Fruit fly (Drosophila melanogaster) S2 (cell line): ENCODE measurements around the gene CG7966.

ENCODE experiments used
- CG8478 ChIP-seq: fragments of >200 bp; optimal IDR thresholded peaks from 2 replicates; lab custom pipeline; 2018
- CTCF ChIP-seq, 2 experiments: fragments of >200 bp; optimal IDR thresholded peaks; 2 replicates each; lab custom pipeline; 2018

DNA sequence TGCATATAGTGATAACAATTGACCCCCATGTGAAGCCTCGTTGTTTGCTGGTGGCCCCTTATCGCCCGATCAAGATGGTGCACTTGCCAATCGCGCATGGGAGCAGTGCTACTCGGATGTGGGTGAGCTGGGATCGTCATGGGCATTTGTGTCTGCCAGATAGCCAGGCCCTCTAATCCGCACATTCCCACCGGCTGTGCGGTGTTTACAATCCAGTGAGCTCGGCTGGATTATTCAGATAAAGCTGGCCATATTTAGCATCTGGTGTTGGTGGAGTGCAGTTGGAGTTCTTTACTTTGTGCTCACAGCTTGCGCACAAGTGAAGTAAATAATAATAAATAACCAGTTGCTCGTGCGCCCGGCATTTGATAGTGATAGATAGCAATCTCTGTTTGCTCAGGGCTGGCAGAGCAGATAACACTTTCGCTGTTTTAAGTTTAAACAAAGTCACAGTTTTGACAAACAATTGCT, 18.2 kb downstream of the CG7966 start:
- TF ChIP-seq CG8478 (no peak), CTCF (optimal IDR thresholded peaks at IDR 0.05; lab: Kevin White, UChicago) (no peak)
